Fruit fly (Drosophila melanogaster): Measurements from ENCODE around the gene CASK.

The CASK gene

DNA sequence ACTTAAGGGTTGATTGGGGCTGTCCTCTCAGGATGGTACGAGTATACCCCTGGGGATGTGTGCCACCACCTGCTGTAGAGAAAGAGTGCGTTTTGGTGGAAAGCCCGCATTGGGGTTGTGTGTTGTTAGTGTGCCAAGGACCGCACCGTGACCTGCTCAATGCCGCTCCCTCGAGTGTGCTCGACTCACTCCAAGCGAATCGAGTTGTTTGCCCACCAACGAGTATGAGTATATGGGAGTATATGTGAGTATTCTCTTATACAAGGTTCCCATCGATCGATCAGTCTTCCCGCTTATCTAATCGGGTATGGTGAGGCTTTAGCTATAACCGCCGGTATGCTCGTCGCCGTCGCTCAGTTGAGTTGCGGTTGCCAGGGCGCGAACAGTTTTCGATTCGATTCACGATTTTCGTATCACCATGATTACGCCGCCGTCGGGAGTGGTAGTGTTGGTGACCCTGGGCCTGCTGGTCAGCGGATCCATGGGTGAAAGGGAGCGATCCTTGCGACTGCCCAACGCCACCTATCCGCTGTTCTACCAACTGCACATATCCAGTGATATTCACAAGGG, 82.6 kb downstream of the CASK start, which contains the start of gene CG5849 (continued):
- no peak for TF ChIP-seq Nf-YA (GFP tag; IDR thresholded peaks at IDR 0.05)
- TF ChIP-seq Meics (GFP tag; optimal IDR thresholded peaks at IDR 0.05): no peak
- TF ChIP-seq disco-r (GFP tag; optimal IDR thresholded peaks at IDR 0.05): no peak
- no peak for TF ChIP-seq trem (tag; optimal IDR thresholded peaks at IDR 0.05)
- no peak for TF ChIP-seq mld (GFP tag; IDR thresholded peaks at IDR 0.05; ENCODE audit: partially characterized antibody)
- no peak for TF ChIP-seq odd (GFP tag; optimal IDR thresholded peaks at IDR 0.05)
- TF ChIP-seq CG34376 (GFP tag; optimal IDR thresholded peaks at IDR 0.05): peak; percentile 45
- TF ChIP-seq CG34224 (GFP tag; IDR thresholded peaks at IDR 0.05; ENCODE audit: partially characterized antibody): 0 out of 3 replicates have a peak, but pooled peaks have one; percentile 12
- TF ChIP-seq ERR (GFP tag; optimal IDR thresholded peaks at IDR 0.05): no peak
- TF ChIP-seq Pdp1 (GFP tag; optimal IDR thresholded peaks at IDR 0.05): peak in 1 of 2 experiments; percentile 68
- no peak for TF ChIP-seq wdn (GFP tag; IDR thresholded peaks at IDR 0.05)
- TF ChIP-seq GATAe (GFP tag; conservative IDR thresholded peaks at IDR 0.05): peak; percentile 68
- no peak for TF ChIP-seq Ptx1 (GFP tag; IDR thresholded peaks at IDR 0.05)
- TF ChIP-seq CG17802 (tag; optimal IDR thresholded peaks at IDR 0.05): no peak
- peak; percentile 45 for TF ChIP-seq ftz-f1 (GFP tag; optimal IDR thresholded peaks at IDR 0.05)

DNA sequence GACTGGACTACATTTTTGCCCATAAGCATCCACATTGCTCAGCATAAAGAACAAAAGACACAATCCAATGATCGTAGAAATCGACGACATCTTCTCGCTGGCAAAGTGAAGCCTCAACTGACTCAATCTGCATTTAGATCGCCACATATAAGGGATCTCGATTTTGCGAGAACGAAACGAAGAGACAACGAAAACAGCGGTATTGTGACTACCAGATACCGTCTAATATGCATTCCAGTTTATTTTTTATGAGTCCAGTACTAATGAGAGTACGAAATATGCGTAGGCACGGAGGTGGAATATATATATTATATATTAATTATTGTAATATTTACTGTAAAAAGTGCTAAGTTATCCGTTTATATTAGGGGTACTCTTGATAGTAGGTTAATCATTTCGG, 83.5 kb downstream of the CASK start, which contains the start of gene CG34034:
CG34034 (minus strand) TSS at position 101 of the 400 bp plus-strand sequence.
- TF ChIP-seq nerfin-2 (GFP tag; IDR thresholded peaks at IDR 0.05; ENCODE audit: partially characterized antibody): no peak
- TF ChIP-seq HmgZ (tag; optimal IDR thresholded peaks at IDR 0.05): no peak
- TF ChIP-seq vvl (GFP tag; IDR thresholded peaks at IDR 0.05): no peak
- TF ChIP-seq CG13624 (GFP tag; optimal IDR thresholded peaks at IDR 0.05): no peak
- TF ChIP-seq nom (GFP tag; optimal IDR thresholded peaks at IDR 0.05): no peak
- no peak for TF ChIP-seq CG8478 (optimal IDR thresholded peaks at IDR 0.05)
- no peak for TF ChIP-seq E2f2 (GFP tag; IDR thresholded peaks at IDR 0.05)
- no peak for TF ChIP-seq emc (GFP tag; optimal IDR thresholded peaks at IDR 0.05)
- TF ChIP-seq run (tag; optimal IDR thresholded peaks at IDR 0.05): no peak
- no peak for TF ChIP-seq sr (GFP tag; IDR thresholded peaks at IDR 0.05)
- no peak for TF ChIP-seq gcm2 (GFP tag; optimal IDR thresholded peaks at IDR 0.05)
- TF ChIP-seq peb (GFP tag; IDR thresholded peaks at IDR 0.05): no peak
- no peak for TF ChIP-seq gfzf (GFP tag; optimal IDR thresholded peaks at IDR 0.05)
- TF ChIP-seq nerfin-1 (tag; optimal IDR thresholded peaks at IDR 0.05): no peak
- no peak for TF ChIP-seq CG13296 (GFP tag; optimal IDR thresholded peaks at IDR 0.05)
- TF ChIP-seq CG12744 (GFP tag; optimal IDR thresholded peaks at IDR 0.05): no peak
- TF ChIP-seq HLH3B (GFP tag; IDR thresholded peaks at IDR 0.05): no peak
- no peak for TF ChIP-seq Bgb (GFP tag; IDR thresholded peaks at IDR 0.05; ENCODE audit: partially characterized antibody)
- no peak for TF ChIP-seq CG1602 (GFP tag; optimal IDR thresholded peaks at IDR 0.05)

DNA sequence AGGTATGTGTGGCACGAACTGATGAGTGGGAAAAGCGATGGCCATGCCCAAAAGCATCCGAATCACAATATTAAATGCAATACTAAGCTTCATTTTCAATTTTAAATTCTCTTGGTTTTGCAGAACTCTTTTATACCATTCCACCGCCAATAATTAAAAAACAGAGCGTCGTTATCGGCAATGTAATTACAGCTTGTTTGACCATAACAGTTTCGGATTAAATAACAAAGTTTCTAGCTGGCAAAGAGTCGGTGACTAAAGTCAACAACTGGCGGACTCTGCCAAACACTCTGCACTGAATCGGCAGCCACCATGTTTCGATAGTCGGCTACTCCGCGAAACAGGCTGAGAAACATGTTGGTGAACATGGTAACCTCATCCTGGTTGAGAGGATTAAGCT, 85.2 kb downstream of the CASK start, which contains the start of gene CG42870:
CG42870 (minus strand) TSS at position 101 of the 400 bp plus-strand sequence.
- TF ChIP-seq tll (GFP tag; optimal IDR thresholded peaks at IDR 0.05) (no peak), sna (GFP tag; IDR thresholded peaks at IDR 0.05; ENCODE audit: partially characterized antibody) (no peak), CG13287 (GFP tag; IDR thresholded peaks at IDR 0.05; ENCODE audit: partially characterized antibody) (no peak), ase (GFP tag; IDR thresholded peaks at IDR 0.05) (no peak), CG13775 (GFP tag; optimal IDR thresholded peaks at IDR 0.05) (no peak), Neu2 (GFP tag; optimal IDR thresholded peaks at IDR 0.05; ENCODE audit: borderline replicate concordance) (no peak), CG6689 (GFP tag; IDR thresholded peaks at IDR 0.05) (no peak), CG30431 (GFP tag; optimal IDR thresholded peaks at IDR 0.05) (no peak), grau (tag; optimal IDR thresholded peaks at IDR 0.05) (no peak)
